Fruit fly (Drosophila melanogaster) whole organism, embryonic: Measurements from ENCODE around the gene CG13676.

Source experiments
- ATbp ChIP-seq: fragments of 200-800 bp; sonication (Bioruptor generic); optimal IDR thresholded peaks from 2 replicates; lab custom pipeline; 2017; ENCODE audit warnings: missing biosample characterization, mild to moderate bottlenecking, missing genetic modification characterization, missing genetic modification reagents
- Antp ChIP-seq: fragments of 200-800 bp; sonication (Bioruptor generic); optimal IDR thresholded peaks from 3 replicates; lab custom pipeline; 2016; ENCODE audit warnings: missing biosample characterization, missing genetic modification characterization
- Asciz ChIP-seq: fragments of 200-800 bp; sonication (Bioruptor generic); optimal IDR thresholded peaks from 2 replicates; lab custom pipeline; 2017; ENCODE audit warnings: missing biosample characterization, mild to moderate bottlenecking, missing genetic modification characterization, missing genetic modification reagents
- Bdp1 ChIP-seq: fragments of 200-800 bp; sonication (Bioruptor generic); optimal IDR thresholded peaks from 3 replicates; lab custom pipeline; 2016; ENCODE audit warnings: missing biosample characterization, missing genetic modification characterization
- CG10979 ChIP-seq: fragments of 200-800 bp; sonication (Bioruptor generic); optimal IDR thresholded peaks from 2 replicates; lab custom pipeline; 2018; ENCODE audit warnings: missing biosample characterization, mild to moderate bottlenecking, missing genetic modification characterization, moderate library complexity
- CG12236 ChIP-seq: fragments of 200-800 bp; sonication (Bioruptor generic); optimal IDR thresholded peaks from 2 replicates; lab custom pipeline; 2016; ENCODE audit warnings: missing biosample characterization, missing genetic modification characterization
- CG14965 ChIP-seq: fragments of 200-800 bp; sonication (Bioruptor generic); optimal IDR thresholded peaks from 2 replicates; lab custom pipeline; 2016; ENCODE audit warnings: missing biosample characterization, missing genetic modification characterization, borderline replicate concordance
- CG18476 ChIP-seq: fragments of 200-800 bp; sonication (Bioruptor generic); optimal IDR thresholded peaks from 2 replicates; lab custom pipeline; 2016; ENCODE audit warnings: missing biosample characterization, mild to moderate bottlenecking, missing genetic modification characterization
- CG2678 ChIP-seq: fragments of 200-800 bp; sonication (Bioruptor generic); optimal IDR thresholded peaks from 3 replicates; lab custom pipeline; 2019; ENCODE audit warnings: missing biosample characterization, mild to moderate bottlenecking, missing genetic modification characterization, moderate library complexity
- CG31224 ChIP-seq: fragments of 200-800 bp; sonication (Bioruptor generic); IDR thresholded peaks from 2 replicates; pipeline ENCODE4 v1.3.6; 2022; ENCODE audit warnings: missing biosample characterization, missing genetic modification characterization
- CG3847 ChIP-seq: fragments of 200-800 bp; sonication (Bioruptor generic); IDR thresholded peaks from 2 replicates; pipeline ENCODE4 v1.3.6; 2022; ENCODE audit warnings: missing biosample characterization, missing genetic modification characterization
- CG4730 ChIP-seq: fragments of 200-800 bp; sonication (Bioruptor generic); IDR thresholded peaks from 2 replicates; pipeline ENCODE4 v1.3.6; 2022; ENCODE audit warnings: missing biosample characterization, missing genetic modification characterization
- CG5245 ChIP-seq: fragments of 200-800 bp; sonication (Bioruptor generic); optimal IDR thresholded peaks from 3 replicates; lab custom pipeline; 2016; ENCODE audit warnings: missing biosample characterization, missing genetic modification characterization
- CG7987 ChIP-seq: fragments of 200-800 bp; sonication (Bioruptor generic); optimal IDR thresholded peaks from 2 replicates; lab custom pipeline; 2018; ENCODE audit warnings: missing biosample characterization, mild to moderate bottlenecking, missing genetic modification characterization, moderate library complexity
- Chrac-16 ChIP-seq: fragments of 200-800 bp; sonication (Bioruptor generic); optimal IDR thresholded peaks from 3 replicates; lab custom pipeline; 2016; ENCODE audit warnings: missing biosample characterization, missing genetic modification characterization
- CrebB ChIP-seq: fragments of 200-800 bp; sonication (Bioruptor generic); optimal IDR thresholded peaks from 3 replicates; lab custom pipeline; 2018; ENCODE audit warnings: missing biosample characterization, mild to moderate bottlenecking, missing genetic modification characterization
- Dbx ChIP-seq: fragments of 200-800 bp; sonication (Bioruptor generic); IDR thresholded peaks from 3 replicates; pipeline ENCODE4 v1.3.6; 2022; ENCODE audit warnings: missing biosample characterization, missing genetic modification characterization
- Dll ChIP-seq: fragments of 200-800 bp; sonication (Bioruptor generic); IDR thresholded peaks from 4 replicates; pipeline ENCODE4 v1.3.6; 2022; ENCODE audit warnings: missing biosample characterization, missing genetic modification characterization; ENCODE audit not compliant: partially characterized antibody
- E2f2 ChIP-seq: fragments of 200-800 bp; sonication (Bioruptor generic); IDR thresholded peaks from 2 replicates; pipeline ENCODE4 v1.3.6; 2022; ENCODE audit warnings: missing biosample characterization, missing genetic modification characterization
- H15 ChIP-seq: fragments of 200-800 bp; sonication (Bioruptor generic); IDR thresholded peaks from 3 replicates; pipeline ENCODE4 v1.3.6; 2022; ENCODE audit warnings: missing biosample characterization, missing genetic modification characterization
- HLHmδ ChIP-seq: fragments of 200-800 bp; sonication (Bioruptor generic); optimal IDR thresholded peaks from 2 replicates; lab custom pipeline; 2018; ENCODE audit warnings: missing biosample characterization, mild to moderate bottlenecking, missing genetic modification characterization, moderate library complexity
- Hmr ChIP-seq: fragments of 200-800 bp; sonication (Bioruptor generic); optimal IDR thresholded peaks from 3 replicates; lab custom pipeline; 2017; ENCODE audit warnings: mild to moderate bottlenecking, missing biosample characterization, missing genetic modification reagents, missing genetic modification characterization
- Hr78 ChIP-seq, 2 experiments: fragments of 200-800 bp in 1 of 2; fragments of >200 bp in 1 of 2; sonication (Bioruptor generic) in 1 of 2; optimal IDR thresholded peaks; 2 replicates each; lab custom pipeline; 2017 to 2019; ENCODE audit warnings: missing biosample characterization in 2 of 2, missing genetic modification characterization in 2 of 2, mild to moderate bottlenecking in 1 of 2, moderate library complexity in 1 of 2
- MTF-1 ChIP-seq: fragments of 200-800 bp; sonication (Bioruptor generic); optimal IDR thresholded peaks from 2 replicates; lab custom pipeline; 2018; ENCODE audit warnings: missing biosample characterization, mild to moderate bottlenecking, missing genetic modification characterization, borderline replicate concordance
- NfI ChIP-seq: fragments of 200-800 bp; sonication (Bioruptor generic); optimal IDR thresholded peaks from 3 replicates; lab custom pipeline; 2018; ENCODE audit warnings: missing biosample characterization, mild to moderate bottlenecking, missing genetic modification characterization, moderate library complexity
- Scr ChIP-seq: fragments of 200-800 bp; sonication (Bioruptor generic); IDR thresholded peaks from 2 replicates; pipeline ENCODE4 v1.3.6; 2022; ENCODE audit warnings: missing biosample characterization, missing genetic modification characterization; ENCODE audit not compliant: partially characterized antibody
- Sin3A ChIP-seq: fragments of >200 bp; optimal IDR thresholded peaks from 2 replicates; lab custom pipeline; 2018
- Sry-β ChIP-seq: fragments of 200-800 bp; sonication (Bioruptor generic); optimal IDR thresholded peaks from 2 replicates; lab custom pipeline; 2018; ENCODE audit warnings: missing biosample characterization, mild to moderate bottlenecking, missing genetic modification characterization, moderate library complexity
- Stat92E ChIP-seq, 3 experiments: fragments of >200 bp in 2 of 3; fragments of 200-800 bp in 1 of 3; sonication (Bioruptor generic) in 1 of 3; optimal IDR thresholded peaks; 2 replicates each; lab custom pipeline; 2017 to 2019; ENCODE audit warnings: missing biosample characterization in 3 of 3, missing genetic modification characterization in 3 of 3, mild to moderate bottlenecking in 1 of 3, moderate library complexity in 1 of 3
- Trl ChIP-seq, 3 experiments: fragments of >200 bp in 2 of 3; fragments of 200-800 bp in 1 of 3; sonication (Bioruptor generic) in 1 of 3; optimal IDR thresholded peaks; 2 replicates in 1 of 3; 3 replicates in 2 of 3; lab custom pipeline; 2016 to 2017; ENCODE audit warnings: missing biosample characterization in 1 of 3, missing genetic modification characterization in 1 of 3
- ab ChIP-seq: fragments of 200-800 bp; sonication (Bioruptor generic); optimal IDR thresholded peaks from 2 replicates; lab custom pipeline; 2016; ENCODE audit warnings: missing biosample characterization, missing genetic modification characterization
- aop ChIP-seq: fragments of 200-800 bp; sonication (Bioruptor generic); IDR thresholded peaks from 2 replicates; pipeline ENCODE4 v1.3.6; 2022; ENCODE audit warnings: missing biosample characterization, missing genetic modification characterization
- btn ChIP-seq: fragments of 200-800 bp; sonication (Bioruptor generic); optimal IDR thresholded peaks from 2 replicates; lab custom pipeline; 2016; ENCODE audit warnings: missing biosample characterization, missing genetic modification characterization
- caup ChIP-seq: fragments of 200-800 bp; sonication (Bioruptor generic); optimal IDR thresholded peaks from 3 replicates; lab custom pipeline; 2017; ENCODE audit warnings: missing biosample characterization, mild to moderate bottlenecking, missing genetic modification characterization, moderate library complexity; ENCODE audit not compliant: severe bottlenecking
- dati ChIP-seq: fragments of 200-800 bp; sonication (Bioruptor generic); IDR thresholded peaks from 2 replicates; pipeline ENCODE4 v1.3.6; 2022; ENCODE audit warnings: missing biosample characterization, missing genetic modification characterization
- dpn ChIP-seq, 2 experiments: fragments of 200-800 bp; sonication (Bioruptor generic); optimal IDR thresholded peaks; 3 replicates each; lab custom pipeline; 2016; ENCODE audit warnings: missing biosample characterization in 2 of 2, missing genetic modification characterization in 2 of 2
- esg ChIP-seq: fragments of 200-800 bp; sonication (Bioruptor generic); conservative IDR thresholded peaks from 2 replicates; pipeline ENCODE4 v1.3.6; 2022; ENCODE audit warnings: missing biosample characterization, missing genetic modification characterization
- fu2 ChIP-seq: fragments of 200-800 bp; sonication (Bioruptor generic); optimal IDR thresholded peaks from 2 replicates; lab custom pipeline; 2016; ENCODE audit warnings: missing biosample characterization, missing genetic modification characterization
- gsb ChIP-seq: fragments of 200-800 bp; sonication (Bioruptor generic); IDR thresholded peaks from 2 replicates; pipeline ENCODE4 v1.3.6; 2022; ENCODE audit warnings: missing biosample characterization, missing genetic modification characterization
- lab ChIP-seq: fragments of 200-800 bp; sonication (Bioruptor generic); optimal IDR thresholded peaks from 3 replicates; lab custom pipeline; 2017; ENCODE audit warnings: missing biosample characterization, missing genetic modification characterization, mild to moderate bottlenecking, moderate library complexity, missing genetic modification reagents
- maf-S ChIP-seq: fragments of 200-800 bp; sonication (Bioruptor generic); optimal IDR thresholded peaks from 2 replicates; lab custom pipeline; 2016; ENCODE audit warnings: missing biosample characterization, missing genetic modification characterization
- mam ChIP-seq: fragments of 200-800 bp; sonication (Bioruptor generic); optimal IDR thresholded peaks from 3 replicates; lab custom pipeline; 2016; ENCODE audit warnings: missing biosample characterization, missing genetic modification characterization
- pita ChIP-seq: fragments of 200-800 bp; sonication (Bioruptor generic); optimal IDR thresholded peaks from 2 replicates; lab custom pipeline; 2017; ENCODE audit warnings: missing biosample characterization, mild to moderate bottlenecking, missing genetic modification characterization
- pros ChIP-seq: fragments of 200-800 bp; sonication (Bioruptor generic); optimal IDR thresholded peaks from 3 replicates; lab custom pipeline; 2019; ENCODE audit warnings: missing biosample characterization, mild to moderate bottlenecking, missing genetic modification characterization, moderate library complexity
- repo ChIP-seq: fragments of 200-800 bp; sonication (Bioruptor generic); optimal IDR thresholded peaks from 2 replicates; lab custom pipeline; 2016; ENCODE audit warnings: missing biosample characterization, missing genetic modification characterization
- salm ChIP-seq: fragments of 200-800 bp; sonication (Bioruptor generic); optimal IDR thresholded peaks from 2 replicates; lab custom pipeline; 2018; ENCODE audit warnings: missing biosample characterization, mild to moderate bottlenecking, missing genetic modification characterization
- slbo ChIP-seq: fragments of 200-800 bp; sonication (Bioruptor generic); IDR thresholded peaks from 2 replicates; pipeline ENCODE4 v1.3.6; 2022; ENCODE audit warnings: missing biosample characterization, missing genetic modification characterization
- trh ChIP-seq: fragments of 200-800 bp; sonication (Bioruptor generic); optimal IDR thresholded peaks from 2 replicates; lab custom pipeline; 2016; ENCODE audit warnings: missing biosample characterization, missing genetic modification characterization
- wdn ChIP-seq: fragments of 200-800 bp; sonication (Bioruptor generic); IDR thresholded peaks from 2 replicates; pipeline ENCODE4 v1.3.6; 2022; ENCODE audit warnings: missing biosample characterization, missing genetic modification characterization

CG13676 gene

DNA sequence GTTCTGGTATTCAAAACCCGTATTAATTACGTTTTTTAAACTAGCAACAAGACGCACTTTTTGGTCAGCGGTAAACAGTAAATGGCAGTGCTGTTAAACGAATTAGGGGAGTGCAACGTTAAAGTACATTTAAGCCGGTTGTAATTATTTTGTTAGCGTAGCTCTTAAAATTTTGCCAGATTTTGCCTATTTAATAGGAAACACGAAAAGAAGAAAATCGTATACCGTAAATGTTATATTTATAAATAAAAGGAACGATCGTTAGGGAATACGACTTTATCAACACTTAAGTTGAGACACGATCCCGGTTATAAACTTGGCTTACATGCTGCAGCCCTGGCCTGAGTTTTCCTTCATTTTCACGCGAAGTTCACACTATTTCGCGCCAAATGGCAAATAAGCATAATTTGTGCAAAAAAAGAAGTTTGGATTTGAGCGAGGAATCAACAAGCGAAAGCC, 14.1 kb downstream of the CG13676 start, which contains the start of the genes Setx and mus301 (continued):
- TF ChIP-seq NfI (GFP tag; lab: Kevin White, UChicago) (peak; percentile 80), CG5245 (peak; percentile 67), CG14965 (no peak), ATbp (GFP tag; lab: Kevin White, UChicago) (peak; percentile 30), salm (tag; lab: Kevin White, UChicago) (no peak), mam (GFP tag; lab: Kevin White, UChicago) (peak; percentile 87), dati (no peak), CG4730 (GFP tag; lab: Robert Waterston, UW) (peak; percentile 36; the same call in 1 of the 2 replicates), ab (GFP tag; lab: Kevin White, UChicago) (peak; percentile 65), trh (GFP tag; lab: Kevin White, UChicago) (peak; percentile 69), CrebB (tag; lab: Kevin White, UChicago) (peak; percentile 10), Chrac-16 (GFP tag; lab: Kevin White, UChicago) (peak; percentile 84), caup (GFP tag; lab: Kevin White, UChicago) (peak; percentile 81), HLHmδ (GFP tag; lab: Kevin White, UChicago) (no peak), pros (GFP tag; lab: Kevin White, UChicago) (no peak), E2f2 (peak; percentile 91), MTF-1 (GFP tag; lab: Kevin White, UChicago) (no peak), maf-S (GFP tag; lab: Kevin White, UChicago) (peak; percentile 79), gsb (peak; percentile 59; the same call in 1 of the 2 replicates), CG2678 (no peak), CG12236 (GFP tag; lab: Kevin White, UChicago) (peak; percentile 53), Scr (GFP tag; lab: Robert Waterston, UW) (no peak; the same call in 1 of the 2 replicates), Stat92E (GFP tag; optimal IDR thresholded peaks at IDR 0.05; lab: Kevin White, UChicago) (peak in 1 of 3 experiments; percentile 19), btn (peak; percentile 58), fu2 (GFP tag; lab: Kevin White, UChicago) (peak; percentile 82), Bdp1 (GFP tag; lab: Kevin White, UChicago) (peak; percentile 80), pita (GFP tag; lab: Kevin White, UChicago) (peak; percentile 84), Asciz (GFP tag; lab: Kevin White, UChicago) (peak; percentile 40), Sry-β (GFP tag; lab: Kevin White, UChicago) (no peak), Dbx (GFP tag; lab: Robert Waterston, UW) (peak; percentile 88), CG3847 (peak; percentile 93), H15 (GFP tag; lab: Robert Waterston, UW) (peak; percentile 65; the same call in 1 of the 3 replicates), Antp (GFP tag; lab: Kevin White, UChicago) (peak; percentile 77), slbo (GFP tag; lab: Robert Waterston, UW) (peak; percentile 90), esg (peak; percentile 59), Trl (optimal IDR thresholded peaks at IDR 0.05; lab: Kevin White, UChicago) (no peak), Trl (GFP tag; optimal IDR thresholded peaks at IDR 0.05; lab: Kevin White, UChicago) (peak; percentile 89), CG18476 (GFP tag; lab: Kevin White, UChicago) (peak; percentile 82), lab (GFP tag; lab: Kevin White, UChicago) (no peak), wdn (peak; percentile 66; the same call in 1 of the 2 replicates), Hr78 (GFP tag; optimal IDR thresholded peaks at IDR 0.05; lab: Kevin White, UChicago) (no peak), aop (GFP tag; lab: Robert Waterston, UW) (no peak), Hmr (GFP tag; lab: Kevin White, UChicago) (peak; percentile 92), CG7987 (GFP tag; lab: Kevin White, UChicago) (peak; percentile 61), repo (GFP tag; lab: Kevin White, UChicago) (peak; percentile 58), CG10979 (peak; percentile 69), CG31224 (peak; percentile 52; the same call in 1 of the 2 replicates), dpn (GFP tag; optimal IDR thresholded peaks at IDR 0.05; lab: Kevin White, UChicago) (peak; percentile 83 to 90), Sin3A (lab: Kevin White, UChicago) (peak; percentile 94), Dll (GFP tag; lab: Robert Waterston, UW) (0 out of 4 replicates have a peak, but pooled peaks have one; percentile 37)
